Fruit fly (Drosophila melanogaster): Measurements from ENCODE around the gene CG31510.
A peak's percentile ranks its signal among the peaks of the same experiment; 100 is the strongest.

Gene CG31510

dm6 chr3R:25069569-25069968 lies 53.2 kb downstream of the CG31510 start, which contains the start of the genes Stt3B and CG11839 (continued):
- TF ChIP-seq exex (tag; optimal IDR thresholded peaks at IDR 0.05) (no peak), sim (GFP tag; IDR thresholded peaks at IDR 0.05) (no peak), odd (GFP tag; optimal IDR thresholded peaks at IDR 0.05) (no peak), az2 (GFP tag; optimal IDR thresholded peaks at IDR 0.05) (peak; percentile 66), CG4707 (GFP tag; optimal IDR thresholded peaks at IDR 0.05) (no peak), NfI (GFP tag; optimal IDR thresholded peaks at IDR 0.05) (no peak), CG10147 (GFP tag; optimal IDR thresholded peaks at IDR 0.05) (no peak), CG10462 (GFP tag; optimal IDR thresholded peaks at IDR 0.05) (peak; percentile 39), wor (GFP tag; IDR thresholded peaks at IDR 0.05) (no peak), Rx (GFP tag; IDR thresholded peaks at IDR 0.05) (no peak), CG17186 (GFP tag; optimal IDR thresholded peaks at IDR 0.05) (peak; percentile 41), bowl (GFP tag; IDR thresholded peaks at IDR 0.05) (no peak), Dip3 (GFP tag; optimal IDR thresholded peaks at IDR 0.05) (peak; percentile 84), jing (GFP tag; optimal IDR thresholded peaks at IDR 0.05) (no peak), tx (GFP tag; optimal IDR thresholded peaks at IDR 0.05) (peak; percentile 78), row (GFP tag; IDR thresholded peaks at IDR 0.05) (peak; percentile 95), fru (optimal IDR thresholded peaks at IDR 0.05) (no peak), CG8765 (GFP tag; IDR thresholded peaks at IDR 0.05) (no peak), Camta (GFP tag; optimal IDR thresholded peaks at IDR 0.05) (peak; percentile 74), p53 (GFP tag; optimal IDR thresholded peaks at IDR 0.05) (no peak), bab2 (GFP tag; optimal IDR thresholded peaks at IDR 0.05) (peak; percentile 72), CG12769 (tag; optimal IDR thresholded peaks at IDR 0.05) (no peak), TFAM (GFP tag; optimal IDR thresholded peaks at IDR 0.05) (no peak), lmd (GFP tag; IDR thresholded peaks at IDR 0.05) (no peak; the same call in 1 of the 2 replicates), sc (optimal IDR thresholded peaks at IDR 0.05) (no peak), sc (GFP tag; optimal IDR thresholded peaks at IDR 0.05) (no peak), CG32532 (GFP tag; IDR thresholded peaks at IDR 0.05) (peak; percentile 69; the same call in 1 of the 2 replicates), CG30403 (GFP tag; optimal IDR thresholded peaks at IDR 0.05) (peak; percentile 88), Doc3 (GFP tag; IDR thresholded peaks at IDR 0.05; ENCODE audit: partially characterized antibody) (peak; percentile 94), rib (GFP tag; IDR thresholded peaks at IDR 0.05) (no peak), MESR4 (GFP tag; optimal IDR thresholded peaks at IDR 0.05) (peak; percentile 46), CG6272 (GFP tag; IDR thresholded peaks at IDR 0.05) (no peak), Spps (tag; optimal IDR thresholded peaks at IDR 0.05) (peak; percentile 45), cad (GFP tag; optimal IDR thresholded peaks at IDR 0.05) (no peak), Nf-YC (tag; optimal IDR thresholded peaks at IDR 0.05) (no peak), Lim3 (GFP tag; IDR thresholded peaks at IDR 0.05) (no peak), zf30C (GFP tag; optimal IDR thresholded peaks at IDR 0.05) (no peak), CG7357 (GFP tag; IDR thresholded peaks at IDR 0.05) (no peak), CG14050 (GFP tag; IDR thresholded peaks at IDR 0.05) (peak; percentile 55), sqz (GFP tag; optimal IDR thresholded peaks at IDR 0.05) (no peak), CG7987 (GFP tag; optimal IDR thresholded peaks at IDR 0.05) (peak; percentile 30), Hr51 (GFP tag; optimal IDR thresholded peaks at IDR 0.05) (peak in 1 of 2 experiments; percentile 81), disco-r (GFP tag; optimal IDR thresholded peaks at IDR 0.05) (peak; percentile 17), CG4328 (GFP tag; optimal IDR thresholded peaks at IDR 0.05) (peak; percentile 41), Hey (tag; optimal IDR thresholded peaks at IDR 0.05) (no peak), ERR (GFP tag; optimal IDR thresholded peaks at IDR 0.05) (peak; percentile 59), CG17612 (GFP tag; IDR thresholded peaks at IDR 0.05) (no peak), CG8924 (tag; optimal IDR thresholded peaks at IDR 0.05) (peak; percentile 67), CkIIα-i1 (GFP tag; IDR thresholded peaks at IDR 0.05) (no peak), maf-S (GFP tag; optimal IDR thresholded peaks at IDR 0.05) (peak; percentile 69), jumu (GFP tag; optimal IDR thresholded peaks at IDR 0.05) (peak; percentile 82), CG33213 (GFP tag; optimal IDR thresholded peaks at IDR 0.05) (peak; percentile 69), Eip74EF (GFP tag; optimal IDR thresholded peaks at IDR 0.05) (no peak)
